Worm (Caenorhabditis elegans) whole organism, late embryonic: ENCODE measurements around the gene zzz-1.

Experiments used
- C08G9.2 ChIP-seq: sonication (generic microtip); optimal IDR thresholded peaks from 2 replicates; lab custom pipeline; 2016; ENCODE audit warnings: mild to moderate bottlenecking, missing genetic modification characterization, moderate library complexity, missing compliant biosample characterization
- K09A11.1 ChIP-seq: sonication (generic microtip); optimal IDR thresholded peaks from 2 replicates; lab custom pipeline; 2017; ENCODE audit warnings: antibody characterized with exemption, mild to moderate bottlenecking, missing genetic modification characterization, missing compliant biosample characterization; ENCODE audit not compliant: insufficient read depth
- T23F11.4 ChIP-seq: fragments of 200-800 bp; sonication (Bioruptor generic); optimal IDR thresholded peaks from 2 replicates; lab custom pipeline; 2018; ENCODE audit warnings: mild to moderate bottlenecking, missing genetic modification characterization, missing compliant biosample characterization
- Y22D7AL.16 ChIP-seq: sonication (generic microtip); optimal IDR thresholded peaks from 2 replicates; lab custom pipeline; 2016; ENCODE audit warnings: missing genetic modification characterization, missing compliant biosample characterization
- ceh-18 ChIP-seq: sonication (generic microtip); optimal IDR thresholded peaks from 2 replicates; lab custom pipeline; 2016; ENCODE audit warnings: missing genetic modification characterization, missing compliant biosample characterization
- ceh-19 ChIP-seq: fragments of 200-800 bp; sonication (Bioruptor generic); optimal IDR thresholded peaks from 2 replicates; lab custom pipeline; 2018; ENCODE audit warnings: mild to moderate bottlenecking, missing genetic modification characterization, missing compliant biosample characterization
- ceh-2 ChIP-seq: sonication (generic microtip); optimal IDR thresholded peaks from 2 replicates; lab custom pipeline; 2016; ENCODE audit warnings: missing genotype, missing genetic modification characterization, missing compliant biosample characterization
- ceh-22 ChIP-seq: sonication (generic microtip); optimal IDR thresholded peaks from 2 replicates; lab custom pipeline; 2017; ENCODE audit warnings: missing biosample characterization, missing genetic modification characterization
- ceh-30 ChIP-seq: fragments of 150-350 bp; optimal IDR thresholded peaks from 2 replicates; lab custom pipeline; 2014; ENCODE audit warnings: missing biosample characterization, missing genetic modification characterization
- ceh-31 ChIP-seq: sonication (generic microtip); optimal IDR thresholded peaks from 2 replicates; lab custom pipeline; 2016; ENCODE audit warnings: missing genetic modification characterization, missing compliant biosample characterization
- ceh-34 ChIP-seq: sonication (generic microtip); optimal IDR thresholded peaks from 2 replicates; lab custom pipeline; 2016; ENCODE audit warnings: mild to moderate bottlenecking, missing genetic modification characterization, missing compliant biosample characterization
- ceh-48 ChIP-seq: sonication (generic microtip); optimal IDR thresholded peaks from 2 replicates; lab custom pipeline; 2016; ENCODE audit warnings: missing genetic modification characterization, inconsistent platforms, missing compliant biosample characterization
- che-1 ChIP-seq: sonication (generic microtip); optimal IDR thresholded peaks from 2 replicates; lab custom pipeline; 2016; ENCODE audit warnings: mild to moderate bottlenecking, missing genetic modification characterization, missing compliant biosample characterization
- fkh-10 ChIP-seq: fragments of 150-350 bp; optimal IDR thresholded peaks from 2 replicates; lab custom pipeline; 2014; ENCODE audit warnings: missing biosample characterization, missing genetic modification reagents, missing genetic modification characterization
- hlh-8 ChIP-seq: sonication (generic microtip); optimal IDR thresholded peaks from 2 replicates; lab custom pipeline; 2016; ENCODE audit warnings: missing genotype, missing genetic modification characterization, missing compliant biosample characterization
- lim-6 ChIP-seq: sonication (generic microtip); optimal IDR thresholded peaks from 2 replicates; lab custom pipeline; 2016; ENCODE audit warnings: missing genetic modification characterization, missing compliant biosample characterization
- madf-2 ChIP-seq: sonication (generic microtip); optimal IDR thresholded peaks from 2 replicates; lab custom pipeline; 2017; ENCODE audit warnings: missing genetic modification characterization, missing compliant biosample characterization
- nfya-1 ChIP-seq: sonication (generic microtip); optimal IDR thresholded peaks from 2 replicates; lab custom pipeline; 2017; ENCODE audit warnings: missing genetic modification characterization, mild to moderate bottlenecking, missing compliant biosample characterization, antibody characterized with exemption, moderate library complexity
- nhr-11 ChIP-seq: fragments of 150-350 bp; optimal IDR thresholded peaks from 2 replicates; lab custom pipeline; 2014; ENCODE audit warnings: missing biosample characterization, missing genetic modification characterization
- odd-2 ChIP-seq: sonication (generic microtip); optimal IDR thresholded peaks from 2 replicates; lab custom pipeline; 2017; ENCODE audit warnings: antibody characterized with exemption, mild to moderate bottlenecking, missing genetic modification characterization, missing compliant biosample characterization
- pag-3 ChIP-seq: sonication (generic microtip); optimal IDR thresholded peaks from 2 replicates; lab custom pipeline; 2016; ENCODE audit warnings: missing compliant biosample characterization, missing genetic modification characterization, borderline replicate concordance
- pax-1 ChIP-seq: fragments of 150-350 bp; optimal IDR thresholded peaks from 2 replicates; lab custom pipeline; 2014; ENCODE audit warnings: missing biosample characterization, missing genetic modification characterization
- pha-2 ChIP-seq: sonication (generic microtip); optimal IDR thresholded peaks from 2 replicates; lab custom pipeline; 2017; ENCODE audit warnings: mild to moderate bottlenecking, missing genetic modification characterization, missing compliant biosample characterization
- pqm-1 ChIP-seq: sonication (generic microtip); optimal IDR thresholded peaks from 2 replicates; lab custom pipeline; 2016; ENCODE audit warnings: missing genetic modification characterization, missing compliant biosample characterization
- pros-1 ChIP-seq: fragments of 150-350 bp; optimal IDR thresholded peaks from 2 replicates; lab custom pipeline; 2014; ENCODE audit warnings: missing biosample characterization, missing genetic modification reagents, missing genetic modification characterization
- ref-2 ChIP-seq: sonication (generic microtip); optimal IDR thresholded peaks from 2 replicates; lab custom pipeline; 2016; ENCODE audit warnings: missing genetic modification characterization, missing compliant biosample characterization
- rnt-1 ChIP-seq: sonication (generic microtip); optimal IDR thresholded peaks from 2 replicates; lab custom pipeline; 2016; ENCODE audit warnings: missing genetic modification characterization, missing compliant biosample characterization
- sdc-2 ChIP-seq: sonication (generic microtip); optimal IDR thresholded peaks from 2 replicates; lab custom pipeline; 2016; ENCODE audit warnings: missing genotype, missing genetic modification characterization, missing compliant biosample characterization
- ttx-3 ChIP-seq: sonication (generic microtip); optimal IDR thresholded peaks from 2 replicates; lab custom pipeline; 2016; ENCODE audit warnings: missing genetic modification reagents, missing genetic modification characterization, missing compliant biosample characterization
- unc-42 ChIP-seq: sonication (generic microtip); optimal IDR thresholded peaks from 2 replicates; lab custom pipeline; 2016; ENCODE audit warnings: missing genotype, missing genetic modification characterization, missing compliant biosample characterization
- unc-86 ChIP-seq: sonication (generic microtip); optimal IDR thresholded peaks from 2 replicates; lab custom pipeline; 2016; ENCODE audit warnings: missing genetic modification characterization, missing compliant biosample characterization
- zip-5 ChIP-seq: sonication (generic microtip); optimal IDR thresholded peaks from 2 replicates; lab custom pipeline; 2016; ENCODE audit warnings: missing genetic modification characterization, missing compliant biosample characterization
- ztf-16 ChIP-seq: sonication (generic microtip); optimal IDR thresholded peaks from 2 replicates; lab custom pipeline; 2017; ENCODE audit warnings: missing genetic modification characterization, missing compliant biosample characterization

Gene zzz-1

ce11 chrV:10915922-10916321 is 7.0 kb upstream of the zzz-1 start:
- peak; percentile 2 for TF ChIP-seq ceh-18
- no peak for TF ChIP-seq K09A11.1
- TF ChIP-seq unc-42 (tag; lab: Kevin White, UChicago), result no peak
- no peak for TF ChIP-seq pax-1
- no peak for TF ChIP-seq rnt-1 (tag; lab: Kevin White, UChicago)
- TF ChIP-seq ref-2 (tag; lab: Kevin White, UChicago), result no peak
- no peak for TF ChIP-seq fkh-10
- TF ChIP-seq pros-1 (tag; lab: Kevin White, UChicago), result no peak

- TF ChIP-seq ceh-22 (tag; lab: Kevin White, UChicago), result no peak
- TF ChIP-seq pqm-1 (tag; lab: Kevin White, UChicago), result no peak
- no peak for TF ChIP-seq pros-1 (tag; lab: Kevin White, UChicago)
- TF ChIP-seq nhr-11 (tag; lab: Kevin White, UChicago), result no peak
- TF ChIP-seq Y22D7AL.16 (tag; lab: Kevin White, UChicago), result no peak
- TF ChIP-seq zip-5 (tag; lab: Kevin White, UChicago), result no peak
- no peak for TF ChIP-seq sdc-2 (tag; lab: Kevin White, UChicago)
- no peak for TF ChIP-seq ceh-19 (GFP tag; lab: Kevin White, UChicago)
- TF ChIP-seq nfya-1 (tag; lab: Kevin White, UChicago), result no peak
- no peak for TF ChIP-seq pha-2 (tag; lab: Kevin White, UChicago)
- no peak for TF ChIP-seq pag-3 (tag; lab: Kevin White, UChicago)
- no peak for TF ChIP-seq ttx-3 (tag; lab: Kevin White, UChicago)
Observed at ce11 chrV:10909959-10910358, 988 bp upstream of the zzz-1 start.

ce11 chrV:10904795-10905194 is 4.2 kb downstream of the zzz-1 start:
- peak; percentile 58 for TF ChIP-seq unc-42 (tag; lab: Kevin White, UChicago)
- no peak for TF ChIP-seq unc-86 (tag; lab: Kevin White, UChicago)
- no peak for TF ChIP-seq T23F11.4 (GFP tag; lab: Kevin White, UChicago)
- TF ChIP-seq ceh-48, result peak; percentile 18
- TF ChIP-seq ceh-31 (tag; lab: Kevin White, UChicago), result peak; percentile 9
- TF ChIP-seq, all 69 proteins: peak for 3

- peak; percentile 23 for TF ChIP-seq unc-42 (tag; lab: Kevin White, UChicago)
- no peak for TF ChIP-seq unc-86 (tag; lab: Kevin White, UChicago)
Observed at ce11 chrV:10903748-10904147, 5.2 kb downstream of the zzz-1 start, which contains the start of gene F32D8.15. Gene F32D8.15, plus strand, starts transcription at chrV:10904048.

ce11 chrV:10902682-10903081 is 6.3 kb downstream of the zzz-1 start, which contains the start of gene F32D8.8:
Gene F32D8.8, minus strand, starts transcription at chrV:10902782.
- TF ChIP-seq ztf-16 (tag; lab: Kevin White, UChicago) (no peak), zip-5 (tag; lab: Kevin White, UChicago) (no peak), ceh-2 (tag; lab: Kevin White, UChicago) (no peak), ceh-34 (tag; lab: Kevin White, UChicago) (no peak), hlh-8 (no peak), C08G9.2 (tag; lab: Kevin White, UChicago) (no peak), unc-42 (tag; lab: Kevin White, UChicago) (no peak), pax-1 (no peak), fkh-10 (no peak), nfya-1 (tag; lab: Kevin White, UChicago) (no peak), odd-2 (no peak), lim-6 (tag; lab: Kevin White, UChicago) (no peak), ceh-48 (no peak), che-1 (tag; lab: Kevin White, UChicago) (no peak), madf-2 (tag; lab: Kevin White, UChicago) (no peak), ceh-30 (tag; lab: Kevin White, UChicago) (no peak)
